Worm (Caenorhabditis elegans): ENCODE data around the gene F36H9.4.

F36H9.4 gene

DNA sequence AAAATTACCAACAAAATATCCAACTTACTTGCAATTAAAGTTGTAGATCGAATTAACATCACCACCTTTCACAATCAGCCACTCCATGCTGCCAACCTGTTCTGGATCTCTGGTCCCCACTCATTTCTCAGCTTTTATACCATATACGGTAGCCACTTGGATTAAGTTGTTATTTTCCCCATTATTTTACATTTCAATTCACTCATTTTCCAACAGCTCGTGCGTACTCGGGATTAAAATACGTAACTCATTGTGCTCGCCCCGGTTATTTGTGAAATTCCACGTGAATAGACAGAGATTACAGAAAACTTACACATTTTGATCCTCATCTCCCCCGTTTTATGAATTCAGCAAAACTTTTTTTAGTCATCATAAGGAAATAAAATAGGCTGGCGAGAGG is 24.0 kb upstream of the F36H9.4 start, which contains the start of gene srt-41:
TSS of gene srt-41 (minus strand) at position 101 of the 400 bp plus-strand sequence.
- TF ChIP-seq unc-39 (tag; optimal IDR thresholded peaks at IDR 0.05) (no peak), mep-1 (tag; optimal IDR thresholded peaks at IDR 0.05) (no peak), nhr-76 (tag; optimal IDR thresholded peaks at IDR 0.05) (no peak), sptf-1 (tag; optimal IDR thresholded peaks at IDR 0.05) (no peak), ceh-39 (tag; optimal IDR thresholded peaks at IDR 0.05) (no peak), bed-3 (GFP tag; optimal IDR thresholded peaks at IDR 0.05) (no peak), ceh-43 (GFP tag; optimal IDR thresholded peaks at IDR 0.05) (no peak), pha-4 (tag; optimal IDR thresholded peaks at IDR 0.05) (no peak), unc-120 (tag; optimal IDR thresholded peaks at IDR 0.05; ENCODE audit: poor library complexity, severe bottlenecking) (no peak), lin-13 (tag; optimal IDR thresholded peaks at IDR 0.05) (no peak), ztf-11 (tag; optimal IDR thresholded peaks at IDR 0.05) (no peak), snpc-4 (tag; optimal IDR thresholded peaks at IDR 0.05) (no peak), lsy-2 (tag; optimal IDR thresholded peaks at IDR 0.05) (no peak), ceh-83 (GFP tag; optimal IDR thresholded peaks at IDR 0.05) (no peak), elt-1 (tag; optimal IDR thresholded peaks at IDR 0.05; ENCODE audit: borderline replicate concordance, insufficient read depth) (no peak), lin-32 (GFP tag; optimal IDR thresholded peaks at IDR 0.05) (no peak)

DNA sequence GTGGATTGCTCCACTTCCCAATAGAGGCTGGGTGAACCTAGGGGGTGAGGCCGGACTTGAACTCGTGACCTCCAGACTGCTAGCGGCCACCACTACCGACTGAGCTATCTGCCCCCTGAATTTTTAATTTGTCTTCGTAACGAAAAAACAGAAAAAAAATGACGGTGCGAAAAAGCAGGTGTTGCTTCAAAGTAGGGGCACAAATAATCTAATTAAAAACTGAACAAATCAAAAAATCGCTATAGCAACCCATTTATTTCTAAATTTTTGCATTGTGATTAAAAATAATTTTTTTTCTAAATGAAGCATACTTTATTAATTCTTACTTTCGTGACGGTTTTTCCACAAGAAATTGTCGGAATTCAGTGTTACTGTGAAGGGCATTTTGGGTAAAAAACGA is 18.9 kb upstream of the F36H9.4 start, which contains the start of gene F36H9.10:
TSS of gene F36H9.10 (plus strand) at position 301 of the 400 bp plus-strand sequence.
- TF ChIP-seq mab-5 (tag; optimal IDR thresholded peaks at IDR 0.05) = no peak
- no peak for TF ChIP-seq ceh-43 (GFP tag; optimal IDR thresholded peaks at IDR 0.05)
- no peak for TF ChIP-seq ceh-39 (tag; optimal IDR thresholded peaks at IDR 0.05)
- no peak for TF ChIP-seq sem-2 (GFP tag; optimal IDR thresholded peaks at IDR 0.05)
- TF ChIP-seq bed-3 (GFP tag; optimal IDR thresholded peaks at IDR 0.05) = no peak
- no peak for TF ChIP-seq zip-8 (tag; optimal IDR thresholded peaks at IDR 0.05)
- TF ChIP-seq nhr-28 (tag; optimal IDR thresholded peaks at IDR 0.05) = no peak
- no peak for TF ChIP-seq lin-32 (GFP tag; optimal IDR thresholded peaks at IDR 0.05)

DNA sequence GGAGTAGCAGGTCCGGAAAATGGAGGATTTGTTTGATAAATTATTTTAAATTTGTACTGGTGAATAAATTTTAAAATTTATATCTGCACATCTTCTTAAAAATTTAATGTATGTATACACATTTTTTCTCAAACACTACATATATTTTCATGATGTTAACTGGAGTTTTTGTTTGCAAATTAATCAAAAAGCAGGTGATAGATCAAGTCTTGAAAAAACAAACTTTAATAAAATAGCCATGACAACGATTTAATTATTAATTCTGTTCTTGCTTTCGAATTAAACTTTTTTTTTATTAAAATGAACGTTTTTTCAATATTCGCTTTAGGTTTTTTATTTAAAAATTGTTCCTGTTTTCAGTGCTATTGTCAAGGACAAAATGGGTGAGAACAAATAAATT is 15.2 kb upstream of the F36H9.4 start, which contains the start of gene F36H9.1:
TSS of gene F36H9.1 (plus strand) at position 301 of the 400 bp plus-strand sequence.
- TF ChIP-seq lsy-2 (tag; optimal IDR thresholded peaks at IDR 0.05) = no peak
- no peak for TF ChIP-seq drap-1 (GFP tag; optimal IDR thresholded peaks at IDR 0.05)
- TF ChIP-seq sptf-1 (tag; optimal IDR thresholded peaks at IDR 0.05) = no peak
- no peak for TF ChIP-seq ceh-83 (GFP tag; optimal IDR thresholded peaks at IDR 0.05)
- no peak for TF ChIP-seq nhr-237 (tag; optimal IDR thresholded peaks at IDR 0.05)
- no peak for TF ChIP-seq nhr-12 (tag; optimal IDR thresholded peaks at IDR 0.05)
- no peak for TF ChIP-seq hlh-1 (tag; optimal IDR thresholded peaks at IDR 0.05)
- TF ChIP-seq snpc-4 (tag; optimal IDR thresholded peaks at IDR 0.05) = no peak
- no peak for TF ChIP-seq unc-39 (tag; optimal IDR thresholded peaks at IDR 0.05)
- no peak for TF ChIP-seq unc-120 (tag; optimal IDR thresholded peaks at IDR 0.05; ENCODE audit: poor library complexity, severe bottlenecking)
- TF ChIP-seq nhr-28 (tag; optimal IDR thresholded peaks at IDR 0.05) = no peak
- TF ChIP-seq ham-2 (GFP tag; optimal IDR thresholded peaks at IDR 0.05) = no peak
- TF ChIP-seq mls-2 (tag; optimal IDR thresholded peaks at IDR 0.05) = no peak
- TF ChIP-seq nhr-2 (tag; optimal IDR thresholded peaks at IDR 0.05) = no peak
- no peak for TF ChIP-seq ces-1 (GFP tag; optimal IDR thresholded peaks at IDR 0.05)

ce11 chrV:1789495-1789894 is 10.5 kb upstream of the F36H9.4 start:
- TF ChIP-seq pha-4 (tag; optimal IDR thresholded peaks at IDR 0.05) = no peak
- TF ChIP-seq elt-1 (tag; optimal IDR thresholded peaks at IDR 0.05; ENCODE audit: borderline replicate concordance, insufficient read depth) = no peak
- no peak for TF ChIP-seq zip-8 (tag; optimal IDR thresholded peaks at IDR 0.05)
- TF ChIP-seq M03D4.4 (tag; optimal IDR thresholded peaks at IDR 0.05) = no peak
- no peak for TF ChIP-seq lin-13 (tag; optimal IDR thresholded peaks at IDR 0.05)
- no peak for TF ChIP-seq nhr-237 (tag; optimal IDR thresholded peaks at IDR 0.05)
- TF ChIP-seq sptf-1 (tag; optimal IDR thresholded peaks at IDR 0.05) = no peak
- no peak for TF ChIP-seq mep-1 (tag; optimal IDR thresholded peaks at IDR 0.05)
- TF ChIP-seq nhr-76 (tag; optimal IDR thresholded peaks at IDR 0.05) = no peak
- TF ChIP-seq ztf-11 (tag; optimal IDR thresholded peaks at IDR 0.05) = no peak
- TF ChIP-seq tbx-8 (GFP tag; optimal IDR thresholded peaks at IDR 0.05) = no peak
- TF ChIP-seq blmp-1 (tag; optimal IDR thresholded peaks at IDR 0.05) = no peak
- TF ChIP-seq cnd-1 (tag; optimal IDR thresholded peaks at IDR 0.05) = no peak
- TF ChIP-seq sem-2 (GFP tag; optimal IDR thresholded peaks at IDR 0.05) = no peak

DNA sequence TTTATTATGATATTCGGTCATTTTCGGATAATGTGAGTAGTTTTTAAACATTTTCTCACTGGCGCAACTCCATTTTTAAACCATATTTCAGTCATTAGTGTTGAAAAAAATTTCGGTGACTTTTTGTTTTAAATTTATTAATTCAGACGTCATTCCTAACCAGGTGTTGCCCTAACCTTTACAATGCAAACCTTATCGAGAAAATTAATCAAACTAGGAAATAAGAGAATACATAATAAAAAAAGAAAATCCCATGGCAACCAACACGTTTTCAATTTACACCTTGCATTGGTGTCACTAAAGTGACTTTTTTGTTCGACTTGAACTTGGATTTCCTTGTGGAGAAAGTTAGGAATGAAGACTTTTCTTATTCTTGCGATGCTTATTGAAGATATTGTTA is 9.1 kb upstream of the F36H9.4 start, which contains the start of gene F36H9.2:
TSS of gene F36H9.2 (plus strand) at position 301 of the 400 bp plus-strand sequence.
- TF ChIP-seq nhr-12 (tag; optimal IDR thresholded peaks at IDR 0.05) (no peak), ham-2 (GFP tag; optimal IDR thresholded peaks at IDR 0.05) (no peak), sptf-1 (tag; optimal IDR thresholded peaks at IDR 0.05) (no peak), nhr-2 (tag; optimal IDR thresholded peaks at IDR 0.05) (no peak), tbx-8 (GFP tag; optimal IDR thresholded peaks at IDR 0.05) (no peak), sem-2 (GFP tag; optimal IDR thresholded peaks at IDR 0.05) (no peak), ceh-43 (GFP tag; optimal IDR thresholded peaks at IDR 0.05) (no peak)

Data from whole organism, mixed stage, embryonic.